Worm (Caenorhabditis elegans) whole organism, L2 larva: ENCODE results near the gene fut-4.
"Not testable (repeated sequence)": the region's sequence is repeated elsewhere in the genome, so short reads cannot be mapped to it uniquely, and the experiment has no call there.

Experiments
- C34F6.9 ChIP-seq: fragments of 150-350 bp; optimal IDR thresholded peaks from 2 replicates; lab custom pipeline; 2014; ENCODE audit warnings: missing biosample characterization, missing genetic modification characterization
- F13H6.1 ChIP-seq: sonication (generic microtip); optimal IDR thresholded peaks from 2 replicates; lab custom pipeline; 2016; ENCODE audit warnings: missing genetic modification characterization, missing compliant biosample characterization
- R02D3.7 ChIP-seq: fragments of 150-350 bp; optimal IDR thresholded peaks from 2 replicates; lab custom pipeline; 2014; ENCODE audit warnings: missing biosample characterization, missing genetic modification characterization
- Y55F3AM.14 ChIP-seq: fragments of 200-800 bp; sonication (Bioruptor generic); optimal IDR thresholded peaks from 2 replicates; lab custom pipeline; 2018; ENCODE audit warnings: mild to moderate bottlenecking, missing genetic modification characterization, missing compliant biosample characterization
- ZK546.5 ChIP-seq: sonication (generic microtip); optimal IDR thresholded peaks from 2 replicates; lab custom pipeline; 2017; ENCODE audit warnings: missing biosample characterization, missing genetic modification characterization
- alr-1 ChIP-seq: fragments of 150-350 bp; optimal IDR thresholded peaks from 2 replicates; lab custom pipeline; 2014; ENCODE audit warnings: missing biosample characterization, missing genetic modification characterization
- aly-2 ChIP-seq: fragments of 150-350 bp; optimal IDR thresholded peaks from 2 replicates; lab custom pipeline; 2014; ENCODE audit warnings: missing biosample characterization, missing genetic modification characterization
- ama-1 ChIP-seq: fragments of 150-350 bp; optimal IDR thresholded peaks from 2 replicates; lab custom pipeline; 2018; ENCODE audit warnings: inconsistent platforms
- ceh-16 ChIP-seq: fragments of 150-350 bp; optimal IDR thresholded peaks from 2 replicates; lab custom pipeline; 2014; ENCODE audit warnings: missing biosample characterization, missing genetic modification characterization
- ceh-82 ChIP-seq: fragments of 150-350 bp; optimal IDR thresholded peaks from 2 replicates; lab custom pipeline; 2014; ENCODE audit warnings: missing biosample characterization, missing genetic modification characterization
- crh-2 ChIP-seq: sonication (generic microtip); optimal IDR thresholded peaks from 2 replicates; lab custom pipeline; 2017; ENCODE audit warnings: missing biosample characterization, missing genetic modification characterization
- dmd-4 ChIP-seq: sonication (generic microtip); optimal IDR thresholded peaks from 2 replicates; lab custom pipeline; 2017; ENCODE audit warnings: missing biosample characterization, missing genetic modification characterization
- egl-27 ChIP-seq: sonication (generic microtip); optimal IDR thresholded peaks from 3 replicates; lab custom pipeline; 2017; ENCODE audit warnings: missing biosample characterization, missing genetic modification reagents, missing genetic modification characterization
- elt-3 ChIP-seq: sonication (generic microtip); optimal IDR thresholded peaks from 2 replicates; lab custom pipeline; 2017; ENCODE audit warnings: missing biosample characterization, missing genetic modification characterization
- fos-1 ChIP-seq: fragments of 150-350 bp; optimal IDR thresholded peaks from 2 replicates; lab custom pipeline; 2014; ENCODE audit warnings: missing biosample characterization, missing genetic modification characterization
- gmeb-1 ChIP-seq: fragments of 150-350 bp; optimal IDR thresholded peaks from 2 replicates; lab custom pipeline; 2014; ENCODE audit warnings: missing biosample characterization, missing genetic modification characterization
- lin-13 ChIP-seq: fragments of 150-350 bp; optimal IDR thresholded peaks from 2 replicates; lab custom pipeline; 2014; ENCODE audit warnings: missing biosample characterization, missing genetic modification reagents, missing genetic modification characterization
- lsy-2 ChIP-seq, 2 experiments: fragments of 150-350 bp in 1 of 2; sonication (generic microtip) in 1 of 2; optimal IDR thresholded peaks; 2 replicates each; lab custom pipeline; 2014 to 2017; ENCODE audit warnings: missing biosample characterization in 2 of 2, missing genetic modification characterization in 2 of 2
- mdl-1 ChIP-seq, 2 experiments: fragments of 150-350 bp in 1 of 2; sonication (generic microtip) in 1 of 2; optimal IDR thresholded peaks; 2 replicates each; lab custom pipeline; 2017; ENCODE audit warnings: missing biosample characterization in 2 of 2, missing genetic modification characterization in 2 of 2
- nhr-10 ChIP-seq: sonication (generic microtip); optimal IDR thresholded peaks from 2 replicates; lab custom pipeline; 2017; ENCODE audit warnings: missing biosample characterization, missing genetic modification characterization
- nhr-11 ChIP-seq: fragments of 150-350 bp; optimal IDR thresholded peaks from 2 replicates; lab custom pipeline; 2014; ENCODE audit warnings: missing biosample characterization, missing genetic modification characterization
- nhr-12 ChIP-seq: fragments of 150-350 bp; optimal IDR thresholded peaks from 2 replicates; lab custom pipeline; 2014; ENCODE audit warnings: missing biosample characterization, missing genetic modification characterization
- nhr-129 ChIP-seq: fragments of 150-350 bp; optimal IDR thresholded peaks from 2 replicates; lab custom pipeline; 2014; ENCODE audit warnings: missing biosample characterization, missing genetic modification characterization
- nhr-21 ChIP-seq: fragments of 150-350 bp; optimal IDR thresholded peaks from 2 replicates; lab custom pipeline; 2014; ENCODE audit warnings: missing biosample characterization, missing genetic modification characterization
- nhr-23 ChIP-seq: fragments of 150-350 bp; optimal IDR thresholded peaks from 2 replicates; lab custom pipeline; 2014; ENCODE audit warnings: missing biosample characterization, missing genetic modification reagents, missing genetic modification characterization
- nhr-25 ChIP-seq: fragments of 150-350 bp; sonication (generic microtip); optimal IDR thresholded peaks from 3 replicates; lab custom pipeline; 2014; ENCODE audit warnings: missing biosample characterization, missing genetic modification characterization
- nhr-6 ChIP-seq: fragments of 150-350 bp; optimal IDR thresholded peaks from 2 replicates; lab custom pipeline; 2014; ENCODE audit warnings: missing biosample characterization, missing genetic modification characterization
- peb-1 ChIP-seq: fragments of 150-350 bp; optimal IDR thresholded peaks from 2 replicates; lab custom pipeline; 2014; ENCODE audit warnings: missing biosample characterization, missing genetic modification characterization
- sem-4 ChIP-seq: fragments of 150-350 bp; optimal IDR thresholded peaks from 2 replicates; lab custom pipeline; 2014; ENCODE audit warnings: missing biosample characterization, missing genetic modification reagents, missing genetic modification characterization
- skn-1 ChIP-seq: sonication (generic microtip); optimal IDR thresholded peaks from 2 replicates; lab custom pipeline; 2017; ENCODE audit warnings: missing biosample characterization, missing genetic modification characterization
- sma-9 ChIP-seq, 2 experiments: fragments of 150-350 bp in 1 of 2; sonication (generic microtip) in 1 of 2; optimal IDR thresholded peaks; 2 replicates each; lab custom pipeline; 2014 to 2016; ENCODE audit warnings: missing genetic modification characterization in 2 of 2, mild to moderate bottlenecking in 1 of 2, missing biosample characterization in 1 of 2, missing compliant biosample characterization in 1 of 2, missing genetic modification reagents in 1 of 2, moderate library complexity in 1 of 2
- unc-39 ChIP-seq: fragments of 150-350 bp; optimal IDR thresholded peaks from 2 replicates; lab custom pipeline; 2014; ENCODE audit warnings: missing biosample characterization, missing genetic modification characterization
- unc-55 ChIP-seq: fragments of 150-350 bp; sonication (generic microtip); optimal IDR thresholded peaks from 3 replicates; lab custom pipeline; 2014; ENCODE audit warnings: missing biosample characterization, missing genetic modification reagents, missing genetic modification characterization
- ztf-4 ChIP-seq: fragments of 150-350 bp; optimal IDR thresholded peaks from 2 replicates; lab custom pipeline; 2014; ENCODE audit warnings: missing biosample characterization, missing genetic modification characterization

The fut-4 gene

DNA sequence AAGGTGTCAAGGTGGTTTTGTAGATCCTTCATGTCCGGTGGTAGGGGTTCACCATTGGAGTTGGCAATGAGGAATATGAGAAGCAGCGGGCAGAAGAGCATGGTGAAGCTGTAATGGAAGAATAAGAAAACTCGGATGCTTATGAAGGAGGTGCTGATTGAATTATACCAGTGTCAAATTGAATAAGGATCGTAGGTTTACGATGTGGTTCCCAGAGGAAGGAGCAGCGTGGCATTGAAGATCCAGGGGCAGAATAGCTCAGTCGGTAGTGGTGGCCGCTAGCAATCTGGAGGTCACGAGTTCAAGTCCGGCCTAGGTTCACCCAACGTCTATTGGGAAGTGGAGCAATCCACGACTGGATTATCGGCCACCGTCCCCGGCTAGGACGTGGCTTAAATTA is 19.2 kb upstream of the fut-4 start, which contains the start of gene Y110A2AL.6:
Gene Y110A2AL.6 (minus strand): TSS at position 101 of the 400 bp plus-strand sequence.
- TF ChIP-seq alr-1 (tag; lab: Kevin White, UChicago): no peak
- no peak for TF ChIP-seq fos-1 (tag; lab: Kevin White, UChicago)
- no peak for TF ChIP-seq nhr-10 (tag; lab: Kevin White, UChicago)
- TF ChIP-seq nhr-11 (tag; lab: Kevin White, UChicago): no peak
- no peak for TF ChIP-seq crh-2
- no peak for TF ChIP-seq nhr-12 (tag; lab: Kevin White, UChicago)
- TF ChIP-seq R02D3.7 (tag; lab: Kevin White, UChicago): no peak
- TF ChIP-seq elt-3 (tag; lab: Kevin White, UChicago): no peak
- no peak for TF ChIP-seq ceh-82
- TF ChIP-seq nhr-21 (tag; lab: Kevin White, UChicago): no peak
- TF ChIP-seq C34F6.9 (tag; lab: Kevin White, UChicago): no peak
- TF ChIP-seq nhr-25 (tag; lab: Kevin White, UChicago): no peak
- no peak for TF ChIP-seq ceh-16 (tag; lab: Kevin White, UChicago)
- TF ChIP-seq skn-1 (tag; lab: Kevin White, UChicago): no peak
- no peak for TF ChIP-seq nhr-129 (tag; lab: Kevin White, UChicago)
- TF ChIP-seq, all 48 proteins: peak for 0

DNA sequence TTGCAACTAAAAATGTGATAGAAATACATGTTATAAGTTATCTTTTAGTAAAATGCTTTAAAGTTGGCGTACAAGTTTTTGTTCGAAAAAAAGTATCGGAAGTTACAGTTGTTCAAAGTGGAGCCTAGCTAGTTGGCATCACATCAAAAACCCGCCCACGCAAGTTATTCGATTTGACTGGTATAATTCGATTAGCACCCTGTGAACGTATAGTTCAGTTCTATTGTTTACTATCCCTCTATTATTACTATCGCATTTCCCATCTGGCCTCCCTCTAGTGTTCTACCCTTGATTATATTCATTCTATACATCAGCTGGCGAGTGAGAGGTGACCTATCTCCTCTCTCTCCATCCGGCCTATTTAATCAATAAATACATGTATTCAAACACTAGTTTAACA is 16.7 kb upstream of the fut-4 start, which contains the start of gene Y110A2AL.4:
Gene Y110A2AL.4 (plus strand): TSS at position 301 of the 400 bp plus-strand sequence.
- TF ChIP-seq aly-2; ztf-4 (tag; lab: Kevin White, UChicago); lin-13 (GFP tag; lab: Kevin White, UChicago): not testable (repeated sequence)

DNA sequence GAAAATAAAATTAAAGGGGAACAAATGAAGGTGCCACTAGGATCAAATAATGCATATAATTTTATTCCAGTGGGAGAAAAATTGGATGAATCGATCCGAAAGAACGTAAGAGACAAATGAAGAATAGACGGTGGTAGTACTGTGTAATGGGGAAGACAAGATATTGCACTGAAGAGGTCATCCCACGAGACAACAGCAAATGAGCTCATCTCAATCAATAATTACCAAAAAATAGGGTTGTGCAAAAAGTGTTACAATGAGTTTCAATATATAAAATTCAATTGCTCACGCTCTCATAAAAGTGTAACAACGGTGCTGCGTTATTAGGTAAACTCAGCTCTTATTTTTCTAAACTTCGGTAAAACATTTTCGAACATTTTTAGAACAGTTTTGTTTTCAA is 14.5 kb upstream of the fut-4 start, which contains the start of gene K12H6.7:
Gene K12H6.7 (minus strand): TSS at position 101 of the 400 bp plus-strand sequence.
- TF ChIP-seq nhr-23: no peak
- no peak for TF ChIP-seq skn-1 (tag; lab: Kevin White, UChicago)
- TF ChIP-seq lsy-2 (tag; optimal IDR thresholded peaks at IDR 0.05; lab: Kevin White, UChicago): no peak
- no peak for TF ChIP-seq unc-55 (GFP tag; lab: Kevin White, UChicago)
- no peak for TF ChIP-seq nhr-129 (tag; lab: Kevin White, UChicago)
- no peak for TF ChIP-seq ceh-16 (tag; lab: Kevin White, UChicago)
- TF ChIP-seq ZK546.5 (tag; lab: Kevin White, UChicago): no peak
- TF ChIP-seq mdl-1 (tag; optimal IDR thresholded peaks at IDR 0.05; lab: Kevin White, UChicago): no peak

DNA sequence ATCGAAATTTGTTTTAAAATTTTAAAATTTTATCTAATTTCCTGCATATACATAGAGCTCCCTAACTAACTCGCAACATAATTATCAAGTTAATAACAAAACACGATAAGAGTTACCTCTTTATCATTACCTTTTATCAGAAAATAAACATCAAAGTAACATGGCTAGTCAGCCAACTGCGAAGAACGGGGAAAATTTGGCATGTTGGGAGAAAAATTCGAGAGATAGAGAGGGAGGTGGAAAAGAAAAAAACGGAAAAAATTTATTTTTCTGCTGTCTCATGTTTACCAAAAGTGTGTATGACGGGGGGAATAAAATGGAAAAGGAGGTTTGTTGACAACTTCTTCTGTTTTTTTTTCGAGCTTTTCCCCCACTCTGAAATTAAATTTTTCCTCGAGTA is 11.8 kb upstream of the fut-4 start:
- TF ChIP-seq egl-27: no peak
- TF ChIP-seq skn-1 (tag; lab: Kevin White, UChicago): peak; percentile 51
- TF ChIP-seq fos-1 (tag; lab: Kevin White, UChicago): peak; percentile 87
- TF ChIP-seq ztf-4 (tag; lab: Kevin White, UChicago): no peak
- TF ChIP-seq sem-4: no peak
- no peak for TF ChIP-seq nhr-129 (tag; lab: Kevin White, UChicago)
- no peak for TF ChIP-seq alr-1 (tag; lab: Kevin White, UChicago)
- TF ChIP-seq sma-9 (GFP tag; optimal IDR thresholded peaks at IDR 0.05; lab: Kevin White, UChicago): peak; percentile 11
- no peak for TF ChIP-seq sma-9 (tag; optimal IDR thresholded peaks at IDR 0.05; lab: Kevin White, UChicago)
- TF ChIP-seq, all 48 proteins: peak for 3

DNA sequence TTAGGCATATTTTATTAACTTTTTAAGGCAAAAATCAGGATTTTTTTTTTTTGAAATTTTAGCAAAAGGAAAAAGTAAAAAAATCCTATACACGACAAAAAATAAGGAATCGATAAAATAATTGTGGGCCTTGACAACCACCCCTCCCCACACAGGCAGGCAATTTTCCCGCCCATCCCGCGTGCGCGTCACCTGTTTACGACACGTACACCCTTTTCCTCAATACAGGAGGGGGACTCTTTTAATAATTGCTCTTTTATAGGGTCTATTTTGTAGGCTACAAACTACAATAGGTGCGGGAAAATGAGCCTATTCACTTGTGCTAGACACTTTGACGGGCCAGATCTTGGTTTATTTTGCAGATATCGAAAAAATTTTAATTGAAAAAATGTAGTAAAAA is 10.2 kb upstream of the fut-4 start:
- no peak for TF ChIP-seq ama-1 (lab: Kevin White, UChicago)
- no peak for TF ChIP-seq unc-39 (tag; lab: Kevin White, UChicago)
- TF ChIP-seq peb-1 (tag; lab: Kevin White, UChicago): no peak
- no peak for TF ChIP-seq skn-1 (tag; lab: Kevin White, UChicago)
- TF ChIP-seq R02D3.7 (tag; lab: Kevin White, UChicago): no peak
- no peak for TF ChIP-seq unc-55 (GFP tag; lab: Kevin White, UChicago)
- no peak for TF ChIP-seq Y55F3AM.14 (GFP tag; lab: Kevin White, UChicago)
- TF ChIP-seq dmd-4 (tag; lab: Kevin White, UChicago): no peak
- TF ChIP-seq alr-1 (tag; lab: Kevin White, UChicago): no peak

DNA sequence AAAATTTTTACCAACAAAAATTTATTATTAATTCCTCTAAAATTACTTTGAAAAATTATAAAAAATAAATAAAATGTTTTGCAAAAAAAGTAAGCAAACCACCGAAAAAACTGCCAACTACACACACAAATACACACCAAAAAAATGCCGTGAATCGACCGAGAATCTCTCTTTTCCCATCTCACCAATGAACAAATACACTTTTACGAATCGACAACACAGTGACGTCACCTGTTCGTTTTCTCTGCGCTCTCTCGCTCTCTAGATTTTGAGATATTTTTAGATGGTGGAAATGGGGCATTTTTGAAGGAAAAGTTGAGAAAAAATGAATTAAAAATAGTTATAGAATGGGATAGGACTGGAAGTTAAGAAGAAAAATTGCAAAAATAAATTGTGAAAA is 9.8 kb upstream of the fut-4 start:
- TF ChIP-seq fos-1 (tag; lab: Kevin White, UChicago) (peak; percentile 9), C34F6.9 (tag; lab: Kevin White, UChicago) (peak; percentile 46), egl-27 (no peak), elt-3 (tag; lab: Kevin White, UChicago) (no peak), sma-9 (GFP tag; optimal IDR thresholded peaks at IDR 0.05; lab: Kevin White, UChicago) (peak; percentile 54), sma-9 (tag; optimal IDR thresholded peaks at IDR 0.05; lab: Kevin White, UChicago) (no peak), nhr-6 (no peak), nhr-25 (tag; lab: Kevin White, UChicago) (no peak), nhr-129 (tag; lab: Kevin White, UChicago) (peak; percentile 58), unc-55 (GFP tag; lab: Kevin White, UChicago) (peak; percentile 34), crh-2 (peak; percentile 24), F13H6.1 (tag; lab: Kevin White, UChicago) (peak; percentile 22), gmeb-1 (peak; percentile 14), lsy-2 (tag; optimal IDR thresholded peaks at IDR 0.05; lab: Kevin White, UChicago) (peak in 1 of 2 experiments; percentile 54)
